Worm (Caenorhabditis elegans) whole organism, L2 larva: ENCODE results near the gene Y68A4A.10.

Source experiments
- R02D3.7 ChIP-seq: fragments of 150-350 bp; optimal IDR thresholded peaks from 2 replicates; lab custom pipeline; 2014; ENCODE audit warnings: missing biosample characterization, missing genetic modification characterization
- alr-1 ChIP-seq: fragments of 150-350 bp; optimal IDR thresholded peaks from 2 replicates; lab custom pipeline; 2014; ENCODE audit warnings: missing biosample characterization, missing genetic modification characterization
- ceh-16 ChIP-seq: fragments of 150-350 bp; optimal IDR thresholded peaks from 2 replicates; lab custom pipeline; 2014; ENCODE audit warnings: missing biosample characterization, missing genetic modification characterization
- ceh-82 ChIP-seq: fragments of 150-350 bp; optimal IDR thresholded peaks from 2 replicates; lab custom pipeline; 2014; ENCODE audit warnings: missing biosample characterization, missing genetic modification characterization
- crh-2 ChIP-seq: sonication (generic microtip); optimal IDR thresholded peaks from 2 replicates; lab custom pipeline; 2017; ENCODE audit warnings: missing biosample characterization, missing genetic modification characterization
- egl-27 ChIP-seq: sonication (generic microtip); optimal IDR thresholded peaks from 3 replicates; lab custom pipeline; 2017; ENCODE audit warnings: missing biosample characterization, missing genetic modification reagents, missing genetic modification characterization
- elt-3 ChIP-seq: sonication (generic microtip); optimal IDR thresholded peaks from 2 replicates; lab custom pipeline; 2017; ENCODE audit warnings: missing biosample characterization, missing genetic modification characterization
- fos-1 ChIP-seq: fragments of 150-350 bp; optimal IDR thresholded peaks from 2 replicates; lab custom pipeline; 2014; ENCODE audit warnings: missing biosample characterization, missing genetic modification characterization
- lin-11 ChIP-seq: fragments of 150-350 bp; sonication (generic microtip); optimal IDR thresholded peaks from 2 replicates; lab custom pipeline; 2014; ENCODE audit warnings: missing biosample characterization, missing genetic modification characterization, inconsistent platforms, mixed read lengths
- lin-13 ChIP-seq: fragments of 150-350 bp; optimal IDR thresholded peaks from 2 replicates; lab custom pipeline; 2014; ENCODE audit warnings: missing biosample characterization, missing genetic modification reagents, missing genetic modification characterization
- lin-39 ChIP-seq: fragments of 150-350 bp; optimal IDR thresholded peaks from 2 replicates; lab custom pipeline; 2014; ENCODE audit warnings: missing biosample characterization, missing genetic modification reagents, missing genetic modification characterization
- lsy-2 ChIP-seq, 2 experiments: fragments of 150-350 bp in 1 of 2; sonication (generic microtip) in 1 of 2; optimal IDR thresholded peaks; 2 replicates each; lab custom pipeline; 2014 to 2017; ENCODE audit warnings: missing biosample characterization in 2 of 2, missing genetic modification characterization in 2 of 2
- mdl-1 ChIP-seq, 2 experiments: fragments of 150-350 bp in 1 of 2; sonication (generic microtip) in 1 of 2; optimal IDR thresholded peaks; 2 replicates each; lab custom pipeline; 2017; ENCODE audit warnings: missing biosample characterization in 2 of 2, missing genetic modification characterization in 2 of 2
- nhr-10 ChIP-seq: sonication (generic microtip); optimal IDR thresholded peaks from 2 replicates; lab custom pipeline; 2017; ENCODE audit warnings: missing biosample characterization, missing genetic modification characterization
- nhr-11 ChIP-seq: fragments of 150-350 bp; optimal IDR thresholded peaks from 2 replicates; lab custom pipeline; 2014; ENCODE audit warnings: missing biosample characterization, missing genetic modification characterization
- nhr-129 ChIP-seq: fragments of 150-350 bp; optimal IDR thresholded peaks from 2 replicates; lab custom pipeline; 2014; ENCODE audit warnings: missing biosample characterization, missing genetic modification characterization
- nhr-21 ChIP-seq: fragments of 150-350 bp; optimal IDR thresholded peaks from 2 replicates; lab custom pipeline; 2014; ENCODE audit warnings: missing biosample characterization, missing genetic modification characterization
- nhr-23 ChIP-seq: fragments of 150-350 bp; optimal IDR thresholded peaks from 2 replicates; lab custom pipeline; 2014; ENCODE audit warnings: missing biosample characterization, missing genetic modification reagents, missing genetic modification characterization
- nhr-237 ChIP-seq: fragments of 150-350 bp; optimal IDR thresholded peaks from 2 replicates; lab custom pipeline; 2014; ENCODE audit warnings: missing biosample characterization, missing genetic modification characterization
- nhr-25 ChIP-seq: fragments of 150-350 bp; sonication (generic microtip); optimal IDR thresholded peaks from 3 replicates; lab custom pipeline; 2014; ENCODE audit warnings: missing biosample characterization, missing genetic modification characterization
- nhr-6 ChIP-seq: fragments of 150-350 bp; optimal IDR thresholded peaks from 2 replicates; lab custom pipeline; 2014; ENCODE audit warnings: missing biosample characterization, missing genetic modification characterization
- peb-1 ChIP-seq: fragments of 150-350 bp; optimal IDR thresholded peaks from 2 replicates; lab custom pipeline; 2014; ENCODE audit warnings: missing biosample characterization, missing genetic modification characterization
- sem-4 ChIP-seq: fragments of 150-350 bp; optimal IDR thresholded peaks from 2 replicates; lab custom pipeline; 2014; ENCODE audit warnings: missing biosample characterization, missing genetic modification reagents, missing genetic modification characterization
- skn-1 ChIP-seq: sonication (generic microtip); optimal IDR thresholded peaks from 2 replicates; lab custom pipeline; 2017; ENCODE audit warnings: missing biosample characterization, missing genetic modification characterization
- sma-3 ChIP-seq: sonication (generic microtip); optimal IDR thresholded peaks from 2 replicates; lab custom pipeline; 2016; ENCODE audit warnings: missing genetic modification reagents, missing genetic modification characterization, missing compliant biosample characterization
- sma-9 ChIP-seq, 2 experiments: fragments of 150-350 bp in 1 of 2; sonication (generic microtip) in 1 of 2; optimal IDR thresholded peaks; 2 replicates each; lab custom pipeline; 2014 to 2016; ENCODE audit warnings: missing genetic modification characterization in 2 of 2, mild to moderate bottlenecking in 1 of 2, missing biosample characterization in 1 of 2, missing compliant biosample characterization in 1 of 2, missing genetic modification reagents in 1 of 2, moderate library complexity in 1 of 2
- snpc-4 ChIP-seq: fragments of 150-350 bp; optimal IDR thresholded peaks from 2 replicates; lab custom pipeline; 2014; ENCODE audit warnings: missing biosample characterization, missing genetic modification characterization
- unc-55 ChIP-seq: fragments of 150-350 bp; sonication (generic microtip); optimal IDR thresholded peaks from 3 replicates; lab custom pipeline; 2014; ENCODE audit warnings: missing biosample characterization, missing genetic modification reagents, missing genetic modification characterization
- zag-1 ChIP-seq: fragments of 150-350 bp; optimal IDR thresholded peaks from 2 replicates; lab custom pipeline; 2014; ENCODE audit warnings: missing biosample characterization, missing genetic modification characterization
- ztf-1 ChIP-seq: fragments of 200-800 bp; sonication (Bioruptor generic); conservative IDR thresholded peaks from 2 replicates; pipeline ENCODE4 v1.3.6; 2022; ENCODE audit warnings: missing genetic modification characterization, missing compliant biosample characterization
- ztf-11 ChIP-seq: sonication (generic microtip); optimal IDR thresholded peaks from 2 replicates; lab custom pipeline; 2017; ENCODE audit warnings: missing biosample characterization, missing genetic modification characterization

Y68A4A.10 gene

DNA sequence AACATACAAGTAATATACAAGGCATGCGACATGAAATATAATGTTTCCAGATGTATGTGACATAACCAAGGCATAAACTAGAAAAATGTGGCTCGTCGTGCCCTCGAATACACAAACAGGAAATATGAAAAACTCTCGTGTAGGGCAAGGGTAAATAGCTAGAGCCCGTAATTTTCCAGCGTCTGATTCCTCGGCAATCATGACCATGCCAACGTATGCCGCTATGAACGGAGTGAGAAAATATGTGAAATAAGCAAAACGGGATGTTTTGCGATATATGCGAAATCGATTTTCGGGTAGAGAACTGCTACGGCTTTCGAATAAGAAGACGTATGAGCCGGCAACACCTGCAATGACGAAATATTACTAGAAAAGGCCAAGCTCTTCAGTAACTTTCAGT lies 23.4 kb downstream of the Y68A4A.10 start, which contains the start of gene scl-25:
Gene scl-25, plus strand, starts transcription at position 301 of the 400 bp plus-strand sequence.
- TF ChIP-seq fos-1 (tag; lab: Kevin White, UChicago) (no peak), sma-3 (GFP tag; lab: Kevin White, UChicago) (no peak), sem-4 (tag; lab: Kevin White, UChicago) (no peak), unc-55 (GFP tag; lab: Kevin White, UChicago) (no peak), lsy-2 (tag; optimal IDR thresholded peaks at IDR 0.05; lab: Kevin White, UChicago) (no peak), snpc-4 (tag; lab: Kevin White, UChicago) (no peak), zag-1 (tag; lab: Kevin White, UChicago) (no peak), R02D3.7 (tag; lab: Kevin White, UChicago) (no peak), ztf-11 (tag; lab: Kevin White, UChicago) (no peak), elt-3 (tag; lab: Kevin White, UChicago) (no peak), nhr-237 (tag; lab: Kevin White, UChicago) (no peak), sma-9 (GFP tag; optimal IDR thresholded peaks at IDR 0.05; lab: Kevin White, UChicago) (no peak), sma-9 (tag; optimal IDR thresholded peaks at IDR 0.05; lab: Kevin White, UChicago) (no peak), lin-13 (GFP tag; lab: Kevin White, UChicago) (no peak), skn-1 (no peak)

DNA sequence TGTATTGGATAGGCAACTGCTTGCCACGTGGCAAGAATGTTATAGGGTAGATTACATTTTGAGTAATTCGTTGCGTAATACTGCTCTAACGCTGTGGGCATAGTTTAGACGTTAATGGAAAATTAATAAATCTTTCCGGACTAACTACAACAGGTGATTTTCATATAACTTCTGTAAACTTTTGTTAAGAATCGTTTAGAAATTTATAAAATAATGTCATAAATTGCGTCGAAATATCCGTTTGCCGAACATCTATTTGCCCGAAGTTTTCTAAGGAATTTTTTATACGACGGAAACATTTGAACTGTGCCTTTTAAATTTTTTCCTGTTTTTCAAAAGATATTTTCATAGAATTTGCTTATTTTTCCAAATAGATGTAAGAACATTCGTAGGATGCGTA lies 24.2 kb downstream of the Y68A4A.10 start, which contains the start of gene srh-112:
Gene srh-112, minus strand, starts transcription at position 101 of the 400 bp plus-strand sequence.
- TF ChIP-seq snpc-4 (tag; lab: Kevin White, UChicago) (no peak), ceh-16 (tag; lab: Kevin White, UChicago) (no peak), nhr-11 (tag; lab: Kevin White, UChicago) (no peak), nhr-237 (tag; lab: Kevin White, UChicago) (no peak)

ce11 chrV:17232403-17232802 lies 30.5 kb downstream of the Y68A4A.10 start:
- TF ChIP-seq mdl-1 (tag; optimal IDR thresholded peaks at IDR 0.05; lab: Kevin White, UChicago), result no peak
- TF ChIP-seq snpc-4 (tag; lab: Kevin White, UChicago), result no peak
- no peak for TF ChIP-seq nhr-25
- TF ChIP-seq alr-1 (tag; lab: Kevin White, UChicago), result no peak
- TF ChIP-seq lin-11, result no peak

DNA sequence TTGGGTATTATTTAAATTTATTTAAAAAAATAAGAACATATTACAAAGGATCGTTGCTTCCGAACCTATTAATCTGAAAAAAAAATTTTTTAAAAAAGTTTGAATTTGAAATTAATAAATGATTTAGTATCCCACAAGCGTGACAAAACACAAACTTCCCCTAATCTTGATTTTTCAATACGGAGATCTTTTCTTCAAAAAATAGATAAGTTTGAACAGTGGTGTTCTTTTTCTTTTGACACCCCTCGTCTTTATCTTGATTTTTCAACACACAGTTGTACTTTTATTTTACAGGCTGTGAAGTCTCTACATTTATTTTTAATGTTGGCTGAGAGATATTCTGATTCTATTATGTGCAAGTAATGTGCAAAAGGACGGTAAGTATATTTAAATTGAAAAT lies 34.4 kb downstream of the Y68A4A.10 start, which contains the start of gene T19C9.10:
Gene T19C9.10, plus strand, starts transcription at position 248 of the 400 bp plus-strand sequence.
- no peak for TF ChIP-seq nhr-23
- TF ChIP-seq nhr-6 (tag; lab: Kevin White, UChicago), result no peak
- no peak for TF ChIP-seq lin-39 (tag; lab: Kevin White, UChicago)
- no peak for TF ChIP-seq lin-11
- TF ChIP-seq ceh-82, result no peak
- TF ChIP-seq peb-1 (tag; lab: Kevin White, UChicago), result no peak
- no peak for TF ChIP-seq nhr-11 (tag; lab: Kevin White, UChicago)
- TF ChIP-seq lin-13 (GFP tag; lab: Kevin White, UChicago), result no peak
- no peak for TF ChIP-seq nhr-129 (tag; lab: Kevin White, UChicago)
- no peak for TF ChIP-seq zag-1 (tag; lab: Kevin White, UChicago)
- no peak for TF ChIP-seq nhr-10 (tag; lab: Kevin White, UChicago)
- TF ChIP-seq unc-55 (GFP tag; lab: Kevin White, UChicago), result no peak
- no peak for TF ChIP-seq sma-9 (GFP tag; optimal IDR thresholded peaks at IDR 0.05; lab: Kevin White, UChicago)
- TF ChIP-seq sma-9 (tag; optimal IDR thresholded peaks at IDR 0.05; lab: Kevin White, UChicago), result no peak
- no peak for TF ChIP-seq nhr-21 (tag; lab: Kevin White, UChicago)
- no peak for TF ChIP-seq ztf-1 (GFP tag; lab: Robert Waterston, UW)
- TF ChIP-seq, all 48 proteins: peak for 0

- TF ChIP-seq sma-9 (GFP tag; optimal IDR thresholded peaks at IDR 0.05; lab: Kevin White, UChicago), result peak; percentile 10
- no peak for TF ChIP-seq sma-9 (tag; optimal IDR thresholded peaks at IDR 0.05; lab: Kevin White, UChicago)
- no peak for TF ChIP-seq crh-2 (tag; lab: Kevin White, UChicago)
- TF ChIP-seq ztf-11 (tag; lab: Kevin White, UChicago), result no peak
- TF ChIP-seq egl-27 (tag; lab: Kevin White, UChicago), result no peak
- peak; percentile 95 for TF ChIP-seq fos-1 (tag; lab: Kevin White, UChicago)
Observed at ce11 chrV:17238799-17239198, 36.9 kb downstream of the Y68A4A.10 start, which contains the start of gene T19C9.8. Gene T19C9.8, plus strand, starts transcription at chrV:17239097.
